Fruit fly (Drosophila melanogaster) whole organism, wandering third instar larva: ENCODE results near the gene Ptp61F.

Experiments used
- Abd-B ChIP-seq: fragments of >200 bp; optimal IDR thresholded peaks from 2 replicates; lab custom pipeline; 2017; ENCODE audit warnings: missing biosample characterization, missing genetic modification characterization
- CG32264 ChIP-seq: fragments of 200-800 bp; sonication (Bioruptor generic); optimal IDR thresholded peaks from 2 replicates; lab custom pipeline; 2016; ENCODE audit warnings: missing biosample characterization, missing genetic modification characterization
- CG9705 ChIP-seq: fragments of 200-800 bp; sonication (Bioruptor generic); optimal IDR thresholded peaks from 2 replicates; lab custom pipeline; 2018; ENCODE audit warnings: missing biosample characterization, mild to moderate bottlenecking, missing genetic modification characterization
- CrebA ChIP-seq: fragments of 200-800 bp; sonication (Bioruptor generic); optimal IDR thresholded peaks from 2 replicates; lab custom pipeline; 2016; ENCODE audit warnings: missing biosample characterization, mild to moderate bottlenecking, missing genetic modification characterization, borderline replicate concordance
- Dfd ChIP-seq: fragments of >200 bp; optimal IDR thresholded peaks from 2 replicates; lab custom pipeline; 2017; ENCODE audit warnings: missing biosample characterization, missing genetic modification characterization
- Dif ChIP-seq: fragments of 200-275, 200-300 bp; sonication (Bioruptor generic); optimal IDR thresholded peaks from 2 replicates; lab custom pipeline; 2018; ENCODE audit warnings: missing biosample characterization, missing genetic modification characterization; ENCODE audit not compliant: partially characterized antibody
- GATAd ChIP-seq: sonication (Bioruptor generic); optimal IDR thresholded peaks from 2 replicates; lab custom pipeline; 2016; ENCODE audit warnings: missing biosample characterization, missing genetic modification characterization
- HLH106 ChIP-seq: fragments of 200-800 bp; optimal IDR thresholded peaks from 3 replicates; lab custom pipeline; 2019; ENCODE audit warnings: missing biosample characterization, mild to moderate bottlenecking, missing genetic modification characterization, moderate library complexity
- Hnf4 ChIP-seq: fragments of 200-800 bp; sonication (Bioruptor generic); optimal IDR thresholded peaks from 2 replicates; lab custom pipeline; 2016; ENCODE audit warnings: missing biosample characterization, mild to moderate bottlenecking, missing genetic modification characterization
- Hr78 ChIP-seq: fragments of >200 bp; optimal IDR thresholded peaks from 2 replicates; lab custom pipeline; 2017; ENCODE audit warnings: missing biosample characterization, missing genetic modification characterization
- Hr83 ChIP-seq: fragments of 200-300 bp; sonication (Bioruptor generic); optimal IDR thresholded peaks from 2 replicates; lab custom pipeline; 2016; ENCODE audit warnings: missing biosample characterization, mild to moderate bottlenecking, missing genetic modification characterization, moderate library complexity; ENCODE audit not compliant: poor library complexity, severe bottlenecking
- Jra ChIP-seq: sonication (Bioruptor generic); optimal IDR thresholded peaks from 2 replicates; lab custom pipeline; 2016; ENCODE audit warnings: missing biosample characterization, missing genetic modification characterization
- Mio ChIP-seq: sonication (Bioruptor generic); optimal IDR thresholded peaks from 2 replicates; lab custom pipeline; 2016; ENCODE audit warnings: missing biosample characterization, missing genetic modification characterization
- Myc ChIP-seq: fragments of >200 bp; optimal IDR thresholded peaks from 2 replicates; lab custom pipeline; 2017
- N ChIP-seq: fragments of >200 bp; optimal IDR thresholded peaks from 2 replicates; lab custom pipeline; 2018; ENCODE audit warnings: missing biosample characterization, missing external identifiers, missing genetic modification characterization
- OdsH ChIP-seq: fragments of 200-800 bp; sonication (Bioruptor generic); optimal IDR thresholded peaks from 2 replicates; lab custom pipeline; 2016; ENCODE audit warnings: missing biosample characterization, mild to moderate bottlenecking, missing genetic modification characterization
- Rel ChIP-seq, 2 experiments: fragments of 200-800 bp; sonication (Bioruptor generic) in 1 of 2; optimal IDR thresholded peaks; 2 replicates in 1 of 2; 3 replicates in 1 of 2; lab custom pipeline; 2016 to 2019; ENCODE audit warnings: mild to moderate bottlenecking in 2 of 2, missing biosample characterization in 2 of 2, missing genetic modification characterization in 2 of 2, moderate library complexity in 1 of 2
- Sp1 ChIP-seq: fragments of 200-800 bp; sonication (Bioruptor generic); optimal IDR thresholded peaks from 3 replicates; lab custom pipeline; 2019; ENCODE audit warnings: missing biosample characterization, mild to moderate bottlenecking, missing genetic modification characterization, moderate library complexity
- Vsx2 ChIP-seq: fragments of 200-300, 225-300 bp; sonication (Bioruptor generic); optimal IDR thresholded peaks from 2 replicates; lab custom pipeline; 2018; ENCODE audit warnings: missing biosample characterization, missing genetic modification characterization; ENCODE audit not compliant: partially characterized antibody
- br ChIP-seq: fragments of 200-800 bp; sonication (Bioruptor generic); optimal IDR thresholded peaks from 2 replicates; lab custom pipeline; 2016; ENCODE audit warnings: missing biosample characterization, missing genetic modification characterization
- brk ChIP-seq: fragments of 200-800 bp; sonication (Bioruptor generic); optimal IDR thresholded peaks from 2 replicates; lab custom pipeline; 2016; ENCODE audit warnings: missing biosample characterization, mild to moderate bottlenecking, missing genetic modification characterization
- dl ChIP-seq, 2 experiments: fragments of 175-275, 200-275 bp in 1 of 2; fragments of 200-275 bp in 1 of 2; sonication (Bioruptor generic); optimal IDR thresholded peaks; lab custom pipeline; 2018; ENCODE audit warnings: mild to moderate bottlenecking in 2 of 2, missing biosample characterization in 2 of 2, missing genetic modification characterization in 2 of 2, moderate library complexity in 2 of 2; ENCODE audit not compliant: partially characterized antibody in 2 of 2, insufficient read depth in 1 of 2
- dmrt93B ChIP-seq: fragments of 200-800 bp; sonication (Bioruptor generic); optimal IDR thresholded peaks from 2 replicates; lab custom pipeline; 2018; ENCODE audit warnings: missing biosample characterization, mild to moderate bottlenecking, missing genetic modification characterization
- dsf ChIP-seq: sonication (Bioruptor generic); optimal IDR thresholded peaks from 2 replicates; lab custom pipeline; 2016; ENCODE audit warnings: missing biosample characterization, missing genetic modification characterization, borderline replicate concordance
- ey ChIP-seq: fragments of 200-800 bp; sonication (Bioruptor generic); optimal IDR thresholded peaks from 2 replicates; lab custom pipeline; 2016; ENCODE audit warnings: missing biosample characterization, missing genetic modification characterization
- foxo ChIP-seq, 2 experiments: fragments of 200-800 bp; sonication (Bioruptor generic); optimal IDR thresholded peaks; 2 replicates in 1 of 2; 3 replicates in 1 of 2; lab custom pipeline; 2016 to 2017; ENCODE audit warnings: missing biosample characterization in 2 of 2, missing genetic modification characterization in 2 of 2
- fru ChIP-seq: fragments of 200-800 bp; sonication (Bioruptor generic); optimal IDR thresholded peaks from 3 replicates; lab custom pipeline; 2016; ENCODE audit warnings: missing biosample characterization, mild to moderate bottlenecking, missing genetic modification characterization
- h ChIP-seq: fragments of 200-800 bp; sonication (Bioruptor generic); optimal IDR thresholded peaks from 3 replicates; lab custom pipeline; 2016; ENCODE audit warnings: missing biosample characterization, mild to moderate bottlenecking, missing genetic modification characterization
- jim ChIP-seq: fragments of 175-275, 200-325 bp; sonication (Bioruptor generic); optimal IDR thresholded peaks from 2 replicates; lab custom pipeline; 2016; ENCODE audit warnings: missing biosample characterization, mild to moderate bottlenecking, missing genetic modification characterization
- pan ChIP-seq: fragments of >200 bp; optimal IDR thresholded peaks from 2 replicates; lab custom pipeline; 2017
- psq ChIP-seq: fragments of 200-800 bp; sonication (Bioruptor generic); optimal IDR thresholded peaks from 3 replicates; lab custom pipeline; 2017; ENCODE audit warnings: missing biosample characterization, mild to moderate bottlenecking, missing genetic modification characterization, moderate library complexity
- rgr ChIP-seq: fragments of 200-800 bp; sonication (Bioruptor generic); optimal IDR thresholded peaks from 3 replicates; lab custom pipeline; 2016; ENCODE audit warnings: missing biosample characterization, mild to moderate bottlenecking, missing genetic modification characterization
- sage ChIP-seq: fragments of 200-800 bp; sonication (Bioruptor generic); optimal IDR thresholded peaks from 2 replicates; lab custom pipeline; 2016; ENCODE audit warnings: missing biosample characterization, mild to moderate bottlenecking, missing genetic modification characterization
- sv ChIP-seq: fragments of 200-800 bp; sonication (Bioruptor generic); optimal IDR thresholded peaks from 3 replicates; lab custom pipeline; 2016; ENCODE audit warnings: missing biosample characterization, missing genetic modification characterization
- tai ChIP-seq: sonication (Bioruptor generic); optimal IDR thresholded peaks from 2 replicates; lab custom pipeline; 2016; ENCODE audit warnings: missing biosample characterization, missing genetic modification characterization
- usp ChIP-seq: fragments of >200 bp; optimal IDR thresholded peaks from 2 replicates; lab custom pipeline; 2017; ENCODE audit warnings: missing biosample characterization, missing genetic modification characterization
- woc ChIP-seq: sonication (Bioruptor generic); optimal IDR thresholded peaks from 2 replicates; lab custom pipeline; 2016; ENCODE audit warnings: missing biosample characterization, mild to moderate bottlenecking, missing genetic modification characterization

Ptp61F gene

dm6 chr3L:1450940-1451339 is 24.1 kb downstream of the Ptp61F start:
- TF ChIP-seq N (GFP tag; lab: Kevin White, UChicago): no peak
- TF ChIP-seq HLH106 (tag; lab: Kevin White, UChicago): no peak
- no peak for TF ChIP-seq OdsH (GFP tag; lab: Kevin White, UChicago)
- peak; percentile 3 for TF ChIP-seq br (GFP tag; lab: Kevin White, UChicago)
- no peak for TF ChIP-seq Dfd (GFP tag; lab: Kevin White, UChicago)
- TF ChIP-seq h (GFP tag; lab: Kevin White, UChicago): peak; percentile 6
- TF ChIP-seq woc (GFP tag; lab: Kevin White, UChicago): peak; percentile 10
- TF ChIP-seq foxo (GFP tag; optimal IDR thresholded peaks at IDR 0.05; lab: Kevin White, UChicago): peak in 1 of 2 experiments; percentile 11
- TF ChIP-seq Hr78 (GFP tag; lab: Kevin White, UChicago): no peak
- no peak for TF ChIP-seq Jra
- TF ChIP-seq ey (GFP tag; lab: Kevin White, UChicago): peak; percentile 7
- TF ChIP-seq tai (GFP tag; lab: Kevin White, UChicago): no peak
- TF ChIP-seq rgr: peak; percentile 25
- no peak for TF ChIP-seq dmrt93B (GFP tag; lab: Kevin White, UChicago)
- TF ChIP-seq CG9705 (GFP tag; lab: Kevin White, UChicago): no peak
- TF ChIP-seq dsf: no peak
- no peak for TF ChIP-seq Sp1 (GFP tag; lab: Kevin White, UChicago)
- peak; percentile 11 for TF ChIP-seq fru (GFP tag; lab: Kevin White, UChicago)

dm6 chr3L:1447803-1448517 is 27.1 kb downstream of the Ptp61F start:
- TF ChIP-seq Hr83 (no peak), OdsH (GFP tag; lab: Kevin White, UChicago) (no peak), sv (GFP tag; lab: Kevin White, UChicago) (no peak), brk (GFP tag; lab: Kevin White, UChicago) (no peak), Hr78 (GFP tag; lab: Kevin White, UChicago) (no peak), dsf (no peak), rgr (no peak), Dif (GFP tag; lab: Kevin White, UChicago) (no peak), h (GFP tag; lab: Kevin White, UChicago) (no peak), Rel (GFP tag; optimal IDR thresholded peaks at IDR 0.05; lab: Kevin White, UChicago) (no peak), Rel (tag; optimal IDR thresholded peaks at IDR 0.05; lab: Kevin White, UChicago) (no peak), fru (GFP tag; lab: Kevin White, UChicago) (no peak), CG32264 (GFP tag; lab: Kevin White, UChicago) (no peak), ey (GFP tag; lab: Kevin White, UChicago) (no peak), br (GFP tag; lab: Kevin White, UChicago) (no peak), Myc (lab: Kevin White, UChicago) (no peak), Mio (no peak), CG9705 (GFP tag; lab: Kevin White, UChicago) (no peak), dmrt93B (GFP tag; lab: Kevin White, UChicago) (no peak)
- TF ChIP-seq, all 38 proteins: peak for 0

- TF ChIP-seq Jra (peak; percentile 95), dsf (peak; percentile 82), sage (peak; percentile 94), sv (GFP tag; lab: Kevin White, UChicago) (peak; percentile 76), dl (GFP tag; optimal IDR thresholded peaks at IDR 0.05; lab: Kevin White, UChicago; ENCODE audit: insufficient read depth in 1 of 2, partially characterized antibody in 2 of 2) (no peak), Rel (GFP tag; optimal IDR thresholded peaks at IDR 0.05; lab: Kevin White, UChicago) (peak; percentile 96), Rel (tag; optimal IDR thresholded peaks at IDR 0.05; lab: Kevin White, UChicago) (peak; percentile 79), foxo (GFP tag; optimal IDR thresholded peaks at IDR 0.05; lab: Kevin White, UChicago) (peak; percentile 81 to 97), Hr78 (GFP tag; lab: Kevin White, UChicago) (no peak), HLH106 (tag; lab: Kevin White, UChicago) (peak; percentile 97), N (GFP tag; lab: Kevin White, UChicago) (no peak), tai (GFP tag; lab: Kevin White, UChicago) (peak; percentile 93), ey (GFP tag; lab: Kevin White, UChicago) (peak; percentile 97), woc (GFP tag; lab: Kevin White, UChicago) (peak; percentile 98), h (GFP tag; lab: Kevin White, UChicago) (peak; percentile 98), Dif (GFP tag; lab: Kevin White, UChicago) (no peak), fru (GFP tag; lab: Kevin White, UChicago) (peak; percentile 97), CG32264 (GFP tag; lab: Kevin White, UChicago) (peak; percentile 94), usp (GFP tag; lab: Kevin White, UChicago) (no peak), CG9705 (GFP tag; lab: Kevin White, UChicago) (peak; percentile 73), Myc (lab: Kevin White, UChicago) (no peak), br (GFP tag; lab: Kevin White, UChicago) (peak; percentile 97), pan (lab: Kevin White, UChicago) (peak; percentile 66), OdsH (GFP tag; lab: Kevin White, UChicago) (peak; percentile 97), CrebA (GFP tag; lab: Kevin White, UChicago) (peak; percentile 86), dmrt93B (GFP tag; lab: Kevin White, UChicago) (peak; percentile 88), Sp1 (GFP tag; lab: Kevin White, UChicago) (peak; percentile 97), brk (GFP tag; lab: Kevin White, UChicago) (peak; percentile 96), Hnf4 (GFP tag; lab: Kevin White, UChicago) (peak; percentile 97), Dfd (GFP tag; lab: Kevin White, UChicago) (no peak), Hr83 (peak; percentile 76), GATAd (peak; percentile 75), Vsx2 (GFP tag; lab: Kevin White, UChicago) (no peak), jim (GFP tag; lab: Kevin White, UChicago) (no peak), psq (peak; percentile 98), Abd-B (no peak), rgr (peak; percentile 98), Mio (peak; percentile 68)
These were observed 32.2 kb downstream of the Ptp61F start for dm6 chr3L:1442906-1443305.
